Worm (Caenorhabditis elegans) whole organism, early embryonic: Measurements from ENCODE around the gene M163.9.

Experiments
- B0310.2 ChIP-seq: sonication (generic microtip); optimal IDR thresholded peaks from 2 replicates; lab custom pipeline; 2016; ENCODE audit warnings: mild to moderate bottlenecking, missing genetic modification characterization, missing compliant biosample characterization
- F13C5.2 ChIP-seq: sonication (generic microtip); optimal IDR thresholded peaks from 2 replicates; lab custom pipeline; 2017; ENCODE audit warnings: mild to moderate bottlenecking, missing genetic modification characterization, inconsistent platforms, missing compliant biosample characterization
- aly-1 ChIP-seq: sonication (generic microtip); optimal IDR thresholded peaks from 2 replicates; lab custom pipeline; 2016; ENCODE audit warnings: missing genetic modification characterization, missing compliant biosample characterization
- ama-1 ChIP-seq: fragments of 150-350 bp; optimal IDR thresholded peaks from 2 replicates; lab custom pipeline; 2014
- ceh-13 ChIP-seq: fragments of 200-800 bp; sonication (Bioruptor generic); optimal IDR thresholded peaks from 2 replicates; lab custom pipeline; 2018; ENCODE audit warnings: mild to moderate bottlenecking, missing genetic modification characterization, missing compliant biosample characterization
- ceh-36 ChIP-seq: sonication (generic microtip); optimal IDR thresholded peaks from 2 replicates; lab custom pipeline; 2016; ENCODE audit warnings: missing genetic modification characterization, inconsistent platforms, missing compliant biosample characterization
- ets-7 ChIP-seq: sonication (generic microtip); optimal IDR thresholded peaks from 2 replicates; lab custom pipeline; 2016; ENCODE audit warnings: missing genotype, missing genetic modification characterization, missing compliant biosample characterization
- flt-1 ChIP-seq: fragments of 200-800 bp; sonication (Bioruptor generic); IDR thresholded peaks from 2 replicates; pipeline ENCODE4 v1.3.6; 2022; ENCODE audit warnings: missing genetic modification characterization, missing compliant biosample characterization
- hmbx-1 ChIP-seq: sonication (generic microtip); optimal IDR thresholded peaks from 2 replicates; lab custom pipeline; 2016; ENCODE audit warnings: mild to moderate bottlenecking, missing genetic modification characterization, missing compliant biosample characterization
- hmg-4 ChIP-seq: fragments of 200-800 bp; sonication (Bioruptor generic); optimal IDR thresholded peaks from 2 replicates; lab custom pipeline; 2018; ENCODE audit warnings: mild to moderate bottlenecking, missing genetic modification characterization, missing compliant biosample characterization
- hnd-1 ChIP-seq: sonication (generic microtip); optimal IDR thresholded peaks from 2 replicates; lab custom pipeline; 2016; ENCODE audit warnings: missing genetic modification characterization, missing compliant biosample characterization
- pes-1 ChIP-seq: fragments of 200-800 bp; sonication (Bioruptor generic); IDR thresholded peaks from 2 replicates; pipeline ENCODE4 v1.3.6; 2022; ENCODE audit warnings: missing genetic modification reagents, missing genetic modification characterization, missing compliant biosample characterization
- scrt-1 ChIP-seq: fragments of 200-800 bp; sonication (Bioruptor generic); IDR thresholded peaks from 2 replicates; pipeline ENCODE4 v1.3.6; 2022; ENCODE audit warnings: missing genetic modification characterization, missing compliant biosample characterization
- sea-1 ChIP-seq: fragments of 200-800 bp; sonication (Bioruptor generic); conservative IDR thresholded peaks from 2 replicates; pipeline ENCODE4 v1.3.6; 2022; ENCODE audit warnings: missing genetic modification characterization, missing compliant biosample characterization
- tbx-11 ChIP-seq: fragments of 200-800 bp; sonication (Bioruptor generic); IDR thresholded peaks from 2 replicates; pipeline ENCODE4 v1.3.6; 2022; ENCODE audit warnings: missing genetic modification characterization, missing compliant biosample characterization
- tbx-37 ChIP-seq: fragments of 200-800 bp; sonication (Bioruptor generic); conservative IDR thresholded peaks from 2 replicates; pipeline ENCODE4 v1.3.6; 2022; ENCODE audit warnings: missing genetic modification reagents, missing genetic modification characterization, missing compliant biosample characterization
- tra-4 ChIP-seq: sonication (generic microtip); optimal IDR thresholded peaks from 2 replicates; lab custom pipeline; 2017; ENCODE audit warnings: missing genetic modification characterization, missing compliant biosample characterization

The M163.9 gene

DNA sequence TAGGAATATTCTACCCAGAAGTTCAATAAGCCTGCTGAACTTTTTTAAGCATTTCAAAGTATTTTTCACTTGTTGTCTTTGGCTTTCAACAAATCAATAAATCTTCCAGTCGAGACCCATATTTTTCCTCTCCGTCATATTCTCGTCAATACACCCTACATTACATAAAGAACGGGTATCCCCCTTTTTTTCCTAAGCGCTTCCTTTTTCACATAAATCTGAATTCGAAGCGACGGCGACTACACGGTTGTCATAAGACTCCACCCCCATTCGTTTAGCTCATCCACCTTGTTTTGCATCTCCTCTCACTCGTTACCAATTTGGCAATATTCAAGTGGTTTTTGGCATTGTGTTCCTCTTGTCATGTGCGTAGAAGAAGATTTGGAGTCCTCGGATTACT is at the start of gene M163.9:
Gene M163.9 (plus strand): TSS at position 301 of the 400 bp plus-strand sequence.
- no peak for TF ChIP-seq sea-1 (GFP tag; lab: Robert Waterston, UW)

DNA sequence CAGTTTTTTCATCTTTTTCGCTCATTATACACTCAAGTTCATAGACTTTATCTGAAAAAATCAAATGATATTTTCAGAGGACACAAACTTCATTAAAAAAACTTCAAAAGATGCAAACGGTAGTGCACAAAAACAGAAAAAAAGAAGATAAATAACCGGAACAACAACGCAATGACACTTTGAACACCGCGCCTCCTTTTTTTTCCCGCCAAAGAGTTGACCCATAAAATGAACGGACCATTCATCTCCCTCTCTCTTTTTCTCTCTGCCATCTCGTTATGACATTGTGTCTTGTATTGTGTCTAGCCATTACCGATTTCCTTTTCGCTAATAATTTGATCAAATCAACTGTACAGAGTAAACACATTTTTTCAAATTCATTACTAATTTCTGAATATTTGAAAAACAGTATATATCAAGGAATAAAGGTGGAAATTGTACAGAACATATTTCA is 47.8 kb upstream of the M163.9 start, which contains the start of gene F23D12.2:
Gene F23D12.2 (minus strand): TSS at position 51 of the 454 bp plus-strand sequence.
- TF ChIP-seq hmg-4 (GFP tag; lab: Kevin White, UChicago): no peak
- TF ChIP-seq scrt-1 (GFP tag; lab: Robert Waterston, UW): no peak
- no peak for TF ChIP-seq ceh-36 (tag; lab: Kevin White, UChicago)
- TF ChIP-seq tbx-37: no peak
- TF ChIP-seq ceh-13 (GFP tag; lab: Kevin White, UChicago): no peak
- TF ChIP-seq tra-4 (tag; lab: Kevin White, UChicago): no peak
- TF ChIP-seq tbx-11 (GFP tag; lab: Robert Waterston, UW): no peak
- no peak for TF ChIP-seq F13C5.2 (tag; lab: Kevin White, UChicago)
- TF ChIP-seq hmbx-1 (tag; lab: Kevin White, UChicago): no peak
- no peak for TF ChIP-seq hnd-1 (tag; lab: Kevin White, UChicago)
- TF ChIP-seq B0310.2 (tag; lab: Kevin White, UChicago): no peak
- TF ChIP-seq ama-1: no peak
- no peak for TF ChIP-seq ets-7 (tag; lab: Kevin White, UChicago)
- TF ChIP-seq aly-1 (tag; lab: Kevin White, UChicago): no peak
- TF ChIP-seq flt-1: no peak
- no peak for TF ChIP-seq sea-1 (GFP tag; lab: Robert Waterston, UW)
- TF ChIP-seq pes-1 (GFP tag; lab: Robert Waterston, UW): no peak

DNA sequence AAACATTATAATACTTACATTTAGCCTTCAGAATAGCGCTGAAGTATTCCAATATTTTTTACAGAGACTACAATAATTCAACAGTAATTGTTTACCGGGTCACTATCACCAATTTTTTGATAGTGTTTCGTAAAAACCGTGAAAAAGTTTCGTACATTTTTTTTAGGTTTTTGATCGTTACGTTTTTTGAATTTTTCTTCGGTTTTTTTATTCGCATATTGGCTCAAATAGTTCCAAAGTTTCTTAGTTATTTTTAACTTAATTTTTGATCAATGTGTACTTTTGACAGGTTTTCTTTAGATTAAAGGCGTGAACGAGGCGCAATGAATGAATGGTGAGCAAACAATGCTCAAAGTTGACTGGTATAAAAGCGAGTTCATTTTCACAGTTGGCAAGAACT is 46.3 kb upstream of the M163.9 start, which contains the start of gene fipr-3:
Gene fipr-3 (plus strand): TSS at position 301 of the 400 bp plus-strand sequence.
- TF ChIP-seq F13C5.2 (tag; lab: Kevin White, UChicago): no peak
- TF ChIP-seq ama-1: no peak
- no peak for TF ChIP-seq tbx-37
- no peak for TF ChIP-seq aly-1 (tag; lab: Kevin White, UChicago)
- TF ChIP-seq sea-1 (GFP tag; lab: Robert Waterston, UW): no peak
- TF ChIP-seq hmbx-1 (tag; lab: Kevin White, UChicago): no peak
- no peak for TF ChIP-seq ets-7 (tag; lab: Kevin White, UChicago)
- no peak for TF ChIP-seq tra-4 (tag; lab: Kevin White, UChicago)
- no peak for TF ChIP-seq scrt-1 (GFP tag; lab: Robert Waterston, UW)
- no peak for TF ChIP-seq flt-1
- no peak for TF ChIP-seq ceh-36 (tag; lab: Kevin White, UChicago)
- no peak for TF ChIP-seq hmg-4 (GFP tag; lab: Kevin White, UChicago)
- TF ChIP-seq tbx-11 (GFP tag; lab: Robert Waterston, UW): no peak
- no peak for TF ChIP-seq pes-1 (GFP tag; lab: Robert Waterston, UW)
- no peak for TF ChIP-seq hnd-1 (tag; lab: Kevin White, UChicago)
- TF ChIP-seq ceh-13 (GFP tag; lab: Kevin White, UChicago): no peak
- TF ChIP-seq B0310.2 (tag; lab: Kevin White, UChicago): no peak

DNA sequence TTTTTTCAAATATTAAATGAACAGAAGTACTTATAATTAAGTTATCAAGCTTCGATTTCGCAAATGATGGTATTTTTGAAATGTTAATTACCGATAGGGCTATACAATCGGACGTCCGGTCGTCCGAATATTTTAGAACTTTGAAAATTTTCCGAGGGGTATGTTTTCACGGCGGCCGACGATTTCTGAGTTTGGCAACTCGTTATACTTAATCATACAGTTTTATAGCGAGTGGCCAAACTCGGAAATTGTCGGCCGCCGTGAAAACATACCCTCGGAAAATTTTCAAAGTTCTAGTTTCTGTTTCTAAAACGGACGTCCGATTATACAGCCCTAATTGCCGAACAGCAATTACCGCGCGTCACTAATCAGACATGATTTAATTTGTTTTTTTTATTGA is 45.2 kb upstream of the M163.9 start:
- TF ChIP-seq ceh-36 (tag; lab: Kevin White, UChicago): no peak
- TF ChIP-seq tra-4 (tag; lab: Kevin White, UChicago): no peak
- TF ChIP-seq tbx-37: no peak
- no peak for TF ChIP-seq ceh-13 (GFP tag; lab: Kevin White, UChicago)
- no peak for TF ChIP-seq ets-7 (tag; lab: Kevin White, UChicago)
- no peak for TF ChIP-seq tbx-11 (GFP tag; lab: Robert Waterston, UW)
- no peak for TF ChIP-seq flt-1
- TF ChIP-seq hmbx-1 (tag; lab: Kevin White, UChicago): no peak
- TF ChIP-seq F13C5.2 (tag; lab: Kevin White, UChicago): no peak
- no peak for TF ChIP-seq pes-1 (GFP tag; lab: Robert Waterston, UW)
- TF ChIP-seq hmg-4 (GFP tag; lab: Kevin White, UChicago): no peak
- no peak for TF ChIP-seq aly-1 (tag; lab: Kevin White, UChicago)
- no peak for TF ChIP-seq sea-1 (GFP tag; lab: Robert Waterston, UW)

DNA sequence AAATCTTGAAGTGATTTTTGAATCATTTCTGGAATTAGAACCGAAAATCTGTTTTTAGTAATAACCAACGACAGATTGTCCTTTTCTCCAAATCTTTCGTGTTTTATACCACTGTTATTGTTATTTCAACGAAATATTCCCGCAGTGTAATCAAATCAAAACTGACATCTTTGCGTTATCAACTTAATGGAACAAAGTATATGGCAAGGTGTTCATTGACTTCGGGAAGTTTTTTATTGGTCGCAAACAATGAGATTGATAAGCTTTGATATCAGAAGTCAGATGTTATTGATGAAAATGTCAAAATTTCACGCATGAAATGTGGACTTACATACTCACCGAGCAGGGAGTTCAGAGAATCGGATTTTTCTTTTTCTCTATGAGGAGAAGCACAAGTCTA is 44.7 kb upstream of the M163.9 start, which contains the start of gene F23D12.11:
Gene F23D12.11 (minus strand): TSS at position 79 of the 400 bp plus-strand sequence.
- TF ChIP-seq ceh-13 (GFP tag; lab: Kevin White, UChicago) (no peak), flt-1 (no peak), hnd-1 (tag; lab: Kevin White, UChicago) (no peak), F13C5.2 (tag; lab: Kevin White, UChicago) (no peak), ets-7 (tag; lab: Kevin White, UChicago) (no peak), tbx-37 (no peak), sea-1 (GFP tag; lab: Robert Waterston, UW) (no peak), ceh-36 (tag; lab: Kevin White, UChicago) (no peak), hmg-4 (GFP tag; lab: Kevin White, UChicago) (no peak), hmbx-1 (tag; lab: Kevin White, UChicago) (no peak), aly-1 (tag; lab: Kevin White, UChicago) (no peak), ama-1 (no peak), tbx-11 (GFP tag; lab: Robert Waterston, UW) (no peak), B0310.2 (tag; lab: Kevin White, UChicago) (no peak), tra-4 (tag; lab: Kevin White, UChicago) (no peak)

DNA sequence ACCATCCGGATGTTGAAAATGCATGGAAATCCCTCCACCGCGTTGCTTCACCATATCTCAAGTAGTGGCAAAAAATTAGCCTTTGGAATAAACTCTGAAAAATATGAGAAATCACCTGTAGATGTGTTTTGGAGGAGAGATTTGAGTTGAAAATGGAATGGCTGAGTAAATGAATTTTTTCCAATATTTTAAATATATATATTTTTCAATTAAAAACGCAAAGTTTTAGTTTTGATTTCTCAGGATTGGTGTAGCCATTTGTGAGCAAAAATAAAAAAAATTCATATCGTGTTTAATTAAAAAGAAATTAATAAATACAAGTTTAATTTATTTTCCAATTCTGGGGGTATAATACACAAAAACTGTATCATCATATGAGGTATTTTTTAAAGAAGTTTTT is 41.3 kb upstream of the M163.9 start, which contains the start of gene F23D12.1:
Gene F23D12.1 (minus strand): TSS at position 101 of the 400 bp plus-strand sequence.
- TF ChIP-seq pes-1 (GFP tag; lab: Robert Waterston, UW): no peak
- no peak for TF ChIP-seq F13C5.2 (tag; lab: Kevin White, UChicago)
- no peak for TF ChIP-seq hnd-1 (tag; lab: Kevin White, UChicago)
- no peak for TF ChIP-seq scrt-1 (GFP tag; lab: Robert Waterston, UW)
- TF ChIP-seq tra-4 (tag; lab: Kevin White, UChicago): no peak
- TF ChIP-seq aly-1 (tag; lab: Kevin White, UChicago): no peak
- no peak for TF ChIP-seq ceh-13 (GFP tag; lab: Kevin White, UChicago)
- TF ChIP-seq hmg-4 (GFP tag; lab: Kevin White, UChicago): no peak
- TF ChIP-seq tbx-37: no peak
- TF ChIP-seq ceh-36 (tag; lab: Kevin White, UChicago): no peak
- TF ChIP-seq B0310.2 (tag; lab: Kevin White, UChicago): no peak
